Worm (Caenorhabditis elegans): ENCODE data around the gene Y39A3A.3.

Y39A3A.3 gene

DNA sequence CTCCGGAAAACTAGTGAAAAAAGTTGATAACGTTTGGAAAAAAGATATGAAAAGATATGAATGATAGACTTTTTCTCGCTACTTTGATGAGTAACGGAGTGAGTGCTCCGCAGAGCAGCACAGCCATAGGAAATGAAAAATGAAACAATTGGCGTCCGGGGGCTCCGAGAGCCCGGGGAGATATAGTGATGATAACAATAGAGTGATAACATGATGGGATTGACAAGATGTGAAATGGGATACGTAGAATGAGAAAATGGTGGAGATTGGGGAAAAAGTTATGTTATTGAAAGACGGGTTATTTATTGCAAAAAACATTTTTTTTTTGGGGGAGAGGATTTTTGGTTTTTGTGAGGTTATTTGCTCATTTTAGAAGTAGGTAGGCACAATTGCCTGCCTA lies 40.6 kb downstream of the Y39A3A.3 start:
- TF ChIP-seq C17E4.6 (GFP tag; IDR thresholded peaks at IDR 0.05) (no peak), athp-1 (tag; optimal IDR thresholded peaks at IDR 0.05) (no peak), madf-8 (GFP tag; conservative IDR thresholded peaks at IDR 0.05) (no peak), F10E7.11 (tag; optimal IDR thresholded peaks at IDR 0.05) (no peak), mel-28 (tag; optimal IDR thresholded peaks at IDR 0.05; ENCODE audit: borderline replicate concordance) (no peak), unc-62 (GFP tag; optimal IDR thresholded peaks at IDR 0.05) (no peak), F39B2.1 (GFP tag; IDR thresholded peaks at IDR 0.05) (no peak), tbp1 (GFP tag; optimal IDR thresholded peaks at IDR 0.05) (no peak), repo-1 (tag; optimal IDR thresholded peaks at IDR 0.05) (no peak), unc-130 (GFP tag; optimal IDR thresholded peaks at IDR 0.05) (no peak), F22D6.2 (tag; optimal IDR thresholded peaks at IDR 0.05) (no peak), let-526 (GFP tag; IDR thresholded peaks at IDR 0.05) (no peak)

DNA sequence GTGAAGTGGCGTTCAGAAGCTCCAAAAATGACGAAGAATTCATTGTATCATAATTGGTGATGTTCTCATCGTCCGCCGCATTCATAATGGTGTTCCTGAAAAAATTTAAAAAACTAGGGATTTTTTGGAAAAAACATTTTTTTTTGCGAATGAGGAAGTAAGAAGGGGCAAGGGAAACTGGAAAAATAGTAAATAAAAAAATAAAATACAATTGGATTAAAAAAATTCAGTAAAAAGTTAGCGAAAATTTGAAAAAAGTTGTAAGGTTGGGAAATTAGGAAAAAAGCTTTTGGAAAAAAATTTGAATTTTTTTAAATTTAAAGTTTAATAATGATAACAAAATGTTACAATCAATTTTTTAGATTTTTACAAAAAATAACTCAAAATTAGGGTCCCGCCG lies 46.7 kb downstream of the Y39A3A.3 start, which contains the start of gene ckr-2:
ckr-2 (minus strand) TSS at position 101 of the 400 bp plus-strand sequence.
- TF ChIP-seq efl-1 (GFP tag; optimal IDR thresholded peaks at IDR 0.05), result no peak
- TF ChIP-seq F37B4.10 (GFP tag; IDR thresholded peaks at IDR 0.05), result no peak
- no peak for TF ChIP-seq somi-1 (GFP tag; optimal IDR thresholded peaks at IDR 0.05)
- TF ChIP-seq gei-17 (GFP tag; optimal IDR thresholded peaks at IDR 0.05), result no peak
- TF ChIP-seq pha-4 (tag; optimal IDR thresholded peaks at IDR 0.05), result no peak
- no peak for TF ChIP-seq F22D6.2 (tag; optimal IDR thresholded peaks at IDR 0.05)
- no peak for TF ChIP-seq egrh-3 (GFP tag; IDR thresholded peaks at IDR 0.05)
- TF ChIP-seq lin-54 (GFP tag; optimal IDR thresholded peaks at IDR 0.05), result no peak
- TF ChIP-seq ZK185.1 (tag; optimal IDR thresholded peaks at IDR 0.05; ENCODE audit: poor library complexity, severe bottlenecking), result no peak
- TF ChIP-seq snpc-1.1 (tag; optimal IDR thresholded peaks at IDR 0.05; ENCODE audit: insufficient read depth), result no peak
- no peak for TF ChIP-seq B0261.1 (tag; optimal IDR thresholded peaks at IDR 0.05)
- no peak for TF ChIP-seq sptf-2 (GFP tag; optimal IDR thresholded peaks at IDR 0.05)
- TF ChIP-seq unc-130 (GFP tag; optimal IDR thresholded peaks at IDR 0.05), result no peak
